Fruit fly (Drosophila melanogaster) whole organism, embryonic: ENCODE results near the gene CheA7a.
A peak's percentile ranks its signal among the peaks of the same experiment; 100 is the strongest.

Source experiments
- Abd-B ChIP-seq: fragments of 200-800 bp; sonication (Bioruptor generic); optimal IDR thresholded peaks from 2 replicates; lab custom pipeline; 2018; ENCODE audit warnings: missing biosample characterization, mild to moderate bottlenecking, missing genetic modification characterization, moderate library complexity
- Aef1 ChIP-seq: fragments of 200-800 bp; sonication (Bioruptor generic); IDR thresholded peaks from 3 replicates; pipeline ENCODE4 v1.3.6; 2022; ENCODE audit warnings: missing biosample characterization, missing genetic modification characterization
- CG10366 ChIP-seq: fragments of 200-800 bp; sonication (Bioruptor generic); IDR thresholded peaks from 2 replicates; pipeline ENCODE4 v1.3.6; 2022; ENCODE audit warnings: missing biosample characterization, missing genetic modification characterization
- CG10654 ChIP-seq: fragments of 200-800 bp; sonication (Bioruptor generic); optimal IDR thresholded peaks from 2 replicates; lab custom pipeline; 2016; ENCODE audit warnings: missing biosample characterization, missing genetic modification characterization
- CG13296 ChIP-seq: fragments of 200-800 bp; sonication (Bioruptor generic); optimal IDR thresholded peaks from 3 replicates; lab custom pipeline; 2018; ENCODE audit warnings: missing biosample characterization, mild to moderate bottlenecking, missing genetic modification characterization
- CG14014 ChIP-seq: fragments of 200-800 bp; sonication (Bioruptor generic); IDR thresholded peaks from 2 replicates; pipeline ENCODE4 v1.3.6; 2022; ENCODE audit warnings: missing biosample characterization, missing genetic modification characterization
- CG15073 ChIP-seq: fragments of 200-800 bp; sonication (Bioruptor generic); optimal IDR thresholded peaks from 2 replicates; lab custom pipeline; 2016; ENCODE audit warnings: missing biosample characterization, missing genetic modification characterization
- CG1602 ChIP-seq: fragments of 200-800 bp; sonication (Bioruptor generic); optimal IDR thresholded peaks from 3 replicates; lab custom pipeline; 2016; ENCODE audit warnings: missing biosample characterization, missing genetic modification characterization
- CG1647 ChIP-seq: fragments of 200-800 bp; sonication (Bioruptor generic); optimal IDR thresholded peaks from 3 replicates; lab custom pipeline; 2016; ENCODE audit warnings: missing biosample characterization, missing genetic modification characterization
- CG17186 ChIP-seq: fragments of 200-800 bp; sonication (Bioruptor generic); optimal IDR thresholded peaks from 3 replicates; lab custom pipeline; 2017; ENCODE audit warnings: missing biosample characterization, missing genetic modification reagents, missing genetic modification characterization
- CG2116 ChIP-seq: fragments of 200-800 bp; sonication (Bioruptor generic); optimal IDR thresholded peaks from 3 replicates; lab custom pipeline; 2018; ENCODE audit warnings: missing biosample characterization, mild to moderate bottlenecking, missing genetic modification characterization
- CG3065 ChIP-seq: fragments of 200-800 bp; sonication (Bioruptor generic); optimal IDR thresholded peaks from 2 replicates; lab custom pipeline; 2016; ENCODE audit warnings: missing biosample characterization, missing genetic modification characterization
- CG33213 ChIP-seq: fragments of 200-800 bp; sonication (Bioruptor generic); optimal IDR thresholded peaks from 3 replicates; lab custom pipeline; 2016; ENCODE audit warnings: missing biosample characterization, missing genetic modification characterization
- CG3726 ChIP-seq: fragments of 200-800 bp; sonication (Bioruptor generic); IDR thresholded peaks from 3 replicates; pipeline ENCODE4, ENCODE4 v1.3.6; 2022; ENCODE audit warnings: missing biosample characterization, missing genetic modification characterization
- CG3847 ChIP-seq: fragments of 200-800 bp; sonication (Bioruptor generic); IDR thresholded peaks from 2 replicates; pipeline ENCODE4 v1.3.6; 2022; ENCODE audit warnings: missing biosample characterization, missing genetic modification characterization
- CG6254 ChIP-seq: fragments of 200-800 bp; sonication (Bioruptor generic); optimal IDR thresholded peaks from 3 replicates; lab custom pipeline; 2017; ENCODE audit warnings: mild to moderate bottlenecking, missing biosample characterization, missing genetic modification reagents, missing genetic modification characterization
- CG6272 ChIP-seq: fragments of 200-800 bp; sonication (Bioruptor generic); IDR thresholded peaks from 2 replicates; pipeline ENCODE4 v1.3.6; 2022; ENCODE audit warnings: missing biosample characterization, missing genetic modification characterization
- CG8924 ChIP-seq: fragments of 200-800 bp; optimal IDR thresholded peaks from 3 replicates; lab custom pipeline; 2019; ENCODE audit warnings: missing biosample characterization, mild to moderate bottlenecking, missing genetic modification characterization, moderate library complexity
- CG8944 ChIP-seq: fragments of 200-800 bp; sonication (Bioruptor generic); optimal IDR thresholded peaks from 3 replicates; lab custom pipeline; 2016; ENCODE audit warnings: missing biosample characterization, missing genetic modification characterization
- D19A ChIP-seq: fragments of 200-800 bp; optimal IDR thresholded peaks from 3 replicates; lab custom pipeline; 2019; ENCODE audit warnings: missing biosample characterization, mild to moderate bottlenecking, missing genetic modification characterization, moderate library complexity
- Dbx ChIP-seq: fragments of 200-800 bp; sonication (Bioruptor generic); IDR thresholded peaks from 3 replicates; pipeline ENCODE4 v1.3.6; 2022; ENCODE audit warnings: missing biosample characterization, missing genetic modification characterization
- Drgx ChIP-seq: fragments of 200-800 bp; sonication (Bioruptor generic); IDR thresholded peaks from 2 replicates; pipeline ENCODE4 v1.3.6; 2022; ENCODE audit warnings: missing biosample characterization, missing genetic modification characterization
- Fer2 ChIP-seq: fragments of 200-800 bp; sonication (Bioruptor generic); optimal IDR thresholded peaks from 2 replicates; lab custom pipeline; 2018; ENCODE audit warnings: missing biosample characterization, mild to moderate bottlenecking, missing genetic modification characterization, moderate library complexity
- H15 ChIP-seq: fragments of 200-800 bp; sonication (Bioruptor generic); IDR thresholded peaks from 3 replicates; pipeline ENCODE4 v1.3.6; 2022; ENCODE audit warnings: missing biosample characterization, missing genetic modification characterization
- Hr51 ChIP-seq, 2 experiments: fragments of 200-800 bp; sonication (Bioruptor generic); optimal IDR thresholded peaks; 2 replicates in 1 of 2; 3 replicates in 1 of 2; lab custom pipeline; 2016 to 2018; ENCODE audit warnings: missing biosample characterization in 2 of 2, missing genetic modification characterization in 2 of 2, mild to moderate bottlenecking in 1 of 2, moderate library complexity in 1 of 2
- Max ChIP-seq: fragments of 200-800 bp; sonication (Bioruptor generic); optimal IDR thresholded peaks from 2 replicates; lab custom pipeline; 2016; ENCODE audit warnings: missing biosample characterization, mild to moderate bottlenecking, missing genetic modification characterization
- NC2α ChIP-seq: fragments of 200-800 bp; sonication (Bioruptor generic); optimal IDR thresholded peaks from 2 replicates; lab custom pipeline; 2016; ENCODE audit warnings: missing biosample characterization, missing genetic modification characterization
- Oaz ChIP-seq: fragments of 200-800 bp; sonication (Bioruptor generic); IDR thresholded peaks from 2 replicates; pipeline ENCODE4 v1.3.6; 2022; ENCODE audit warnings: missing biosample characterization, missing genetic modification characterization
- TFAM ChIP-seq: fragments of 200-800 bp; sonication (Bioruptor generic); optimal IDR thresholded peaks from 2 replicates; lab custom pipeline; 2017; ENCODE audit warnings: missing biosample characterization, missing genetic modification characterization, inconsistent platforms
- aop ChIP-seq: fragments of 200-800 bp; sonication (Bioruptor generic); IDR thresholded peaks from 2 replicates; pipeline ENCODE4 v1.3.6; 2022; ENCODE audit warnings: missing biosample characterization, missing genetic modification characterization
- ara ChIP-seq: fragments of 200-800 bp; sonication (Bioruptor generic); IDR thresholded peaks from 2 replicates; pipeline ENCODE4 v1.3.6; 2022; ENCODE audit warnings: missing biosample characterization, missing genetic modification characterization
- ci ChIP-seq: fragments of 200-800 bp; sonication (Bioruptor generic); IDR thresholded peaks from 3 replicates; pipeline ENCODE4 v1.3.6; 2022; ENCODE audit warnings: missing biosample characterization, missing genetic modification characterization
- crc ChIP-seq: fragments of 200-800 bp; sonication (Bioruptor generic); optimal IDR thresholded peaks from 2 replicates; lab custom pipeline; 2016; ENCODE audit warnings: missing biosample characterization, missing genetic modification characterization
- dimm ChIP-seq: fragments of 200-800 bp; sonication (Bioruptor generic); IDR thresholded peaks from 2 replicates; pipeline ENCODE4 v1.3.6; 2022; ENCODE audit warnings: missing biosample characterization, missing genetic modification characterization
- gfzf ChIP-seq: fragments of 200-800 bp; sonication (Bioruptor generic); optimal IDR thresholded peaks from 2 replicates; lab custom pipeline; 2016; ENCODE audit warnings: missing biosample characterization, mild to moderate bottlenecking, missing genetic modification characterization, moderate library complexity
- ind ChIP-seq: fragments of 200-800 bp; sonication (Bioruptor generic); optimal IDR thresholded peaks from 3 replicates; lab custom pipeline; 2016; ENCODE audit warnings: missing biosample characterization, missing genetic modification characterization
- knrl ChIP-seq: fragments of 200-800 bp; sonication (Bioruptor generic); IDR thresholded peaks from 3 replicates; pipeline ENCODE4 v1.3.6; 2022; ENCODE audit warnings: missing biosample characterization, missing genetic modification characterization; ENCODE audit not compliant: partially characterized antibody
- mirr ChIP-seq: fragments of 200-800 bp; sonication (Bioruptor generic); optimal IDR thresholded peaks from 3 replicates; lab custom pipeline; 2018; ENCODE audit warnings: missing biosample characterization, mild to moderate bottlenecking, missing genetic modification characterization
- otp ChIP-seq: fragments of 200-800 bp; sonication (Bioruptor generic); IDR thresholded peaks from 3 replicates; pipeline ENCODE4, ENCODE4 v1.3.6; 2022; ENCODE audit warnings: missing biosample characterization, missing genetic modification characterization
- pho ChIP-seq: fragments of 200-800 bp; sonication (Bioruptor generic); optimal IDR thresholded peaks from 2 replicates; lab custom pipeline; 2016; ENCODE audit warnings: missing biosample characterization, missing genetic modification characterization
- sc ChIP-seq, 3 experiments: fragments of >200 bp in 2 of 3; fragments of 200-800 bp in 1 of 3; sonication (Bioruptor generic) in 1 of 3; optimal IDR thresholded peaks; 2 replicates in 2 of 3; 3 replicates in 1 of 3; lab custom pipeline; 2017; ENCODE audit warnings: mild to moderate bottlenecking in 1 of 3, missing biosample characterization in 1 of 3, missing genetic modification characterization in 1 of 3, missing genetic modification reagents in 1 of 3
- sens ChIP-seq: fragments of 200-800 bp; sonication (Bioruptor generic); peaks from one replicate; lab custom pipeline; 2016; ENCODE audit warnings: missing biosample characterization, missing genetic modification characterization
- seq ChIP-seq: fragments of 200-800 bp; sonication (Bioruptor generic); IDR thresholded peaks from 2 replicates; pipeline ENCODE4 v1.3.6; 2022; ENCODE audit warnings: missing biosample characterization, missing genetic modification characterization
- sisA ChIP-seq: fragments of 200-800 bp; sonication (Bioruptor generic); IDR thresholded peaks from 2 replicates; pipeline ENCODE4 v1.3.6; 2022; ENCODE audit warnings: missing biosample characterization, missing genetic modification characterization
- slbo ChIP-seq: fragments of 200-800 bp; sonication (Bioruptor generic); IDR thresholded peaks from 2 replicates; pipeline ENCODE4 v1.3.6; 2022; ENCODE audit warnings: missing biosample characterization, missing genetic modification characterization
- so ChIP-seq: fragments of 200-800 bp; sonication (Bioruptor generic); IDR thresholded peaks from 3 replicates; pipeline ENCODE4 v1.3.6; 2022; ENCODE audit warnings: missing biosample characterization, missing genetic modification characterization
- tgo ChIP-seq: fragments of 200-800 bp; sonication (Bioruptor generic); IDR thresholded peaks from 3 replicates; pipeline ENCODE4 v1.3.6; 2022; ENCODE audit warnings: missing biosample characterization, missing genetic modification characterization
- unpg ChIP-seq: fragments of 200-800 bp; sonication (Bioruptor generic); optimal IDR thresholded peaks from 3 replicates; lab custom pipeline; 2018; ENCODE audit warnings: missing biosample characterization, mild to moderate bottlenecking, missing genetic modification characterization, moderate library complexity
- wdn ChIP-seq: fragments of 200-800 bp; sonication (Bioruptor generic); IDR thresholded peaks from 2 replicates; pipeline ENCODE4 v1.3.6; 2022; ENCODE audit warnings: missing biosample characterization, missing genetic modification characterization
- yki ChIP-seq: fragments of >200 bp; optimal IDR thresholded peaks from 3 replicates; lab custom pipeline; 2018

The CheA7a gene

DNA sequence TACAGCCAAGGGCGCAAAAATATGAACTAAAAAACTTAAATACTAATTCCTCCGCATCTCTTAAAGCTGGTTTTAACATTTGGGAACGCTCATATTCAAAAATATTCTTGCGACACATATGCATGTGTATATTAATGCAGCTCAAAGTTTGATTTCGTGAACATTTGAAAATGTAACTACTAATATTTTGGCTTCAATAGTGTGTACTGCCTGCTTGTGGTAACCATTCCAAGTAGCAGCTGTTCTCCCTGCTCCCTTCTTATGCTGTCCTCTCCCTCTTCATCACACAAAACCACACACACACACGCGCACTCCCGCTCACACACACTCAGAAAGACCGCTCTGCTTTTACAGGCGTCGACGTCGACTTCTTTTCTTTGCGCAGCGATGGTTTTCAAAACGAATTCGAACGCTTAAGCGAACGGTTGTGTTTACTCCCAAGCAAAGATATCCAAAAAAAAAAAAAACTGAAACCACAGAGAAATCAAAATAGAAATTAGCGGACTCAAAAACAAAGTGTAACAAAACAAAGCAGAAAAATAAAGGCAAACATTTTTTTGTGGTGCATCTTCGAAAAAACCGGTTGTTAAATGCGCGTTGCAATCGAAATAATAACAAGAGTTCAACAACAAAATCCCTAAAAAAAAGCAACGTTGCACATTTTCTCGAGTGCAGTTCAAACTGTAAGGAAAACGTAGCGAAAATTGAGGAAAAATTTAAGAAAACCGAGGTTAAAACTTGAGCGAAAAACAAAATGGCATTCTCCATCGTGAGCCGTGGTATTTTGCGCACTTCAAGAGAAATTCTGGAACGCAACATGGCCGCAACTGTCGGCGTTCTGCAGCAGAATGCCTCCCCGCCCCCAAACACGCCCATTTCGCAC lies 40.7 kb upstream of the CheA7a start, which contains the start of gene CBP (continued):
- TF ChIP-seq crc (GFP tag; lab: Kevin White, UChicago) (peak; percentile 96), CG3065 (peak; percentile 94), CG15073 (GFP tag; lab: Kevin White, UChicago) (peak; percentile 84), H15 (GFP tag; lab: Robert Waterston, UW) (peak; percentile 94), sens (GFP tag; lab: Kevin White, UChicago) (peak; percentile 100), ara (GFP tag; lab: Robert Waterston, UW) (peak; percentile 98), yki (peak; percentile 36), CG2116 (peak; percentile 83), CG8924 (tag; lab: Kevin White, UChicago) (peak; percentile 99), gfzf (GFP tag; lab: Kevin White, UChicago) (peak; percentile 16), CG8944 (GFP tag; lab: Kevin White, UChicago) (peak; percentile 98), CG1647 (GFP tag; lab: Kevin White, UChicago) (peak; percentile 95), Drgx (GFP tag; lab: Robert Waterston, UW) (peak; percentile 90), CG6254 (GFP tag; lab: Kevin White, UChicago) (peak; percentile 97), wdn (GFP tag; lab: Robert Waterston, UW) (peak; percentile 91), NC2α (GFP tag; lab: Kevin White, UChicago) (peak; percentile 96), otp (GFP tag; lab: Robert Waterston, UW) (peak; percentile 97), sisA (peak; percentile 95), slbo (GFP tag; lab: Robert Waterston, UW) (peak; percentile 91), CG14014 (GFP tag; lab: Robert Waterston, UW) (peak; percentile 93), CG3726 (GFP tag; lab: Robert Waterston, UW) (peak; percentile 95), TFAM (GFP tag; lab: Kevin White, UChicago) (peak; percentile 90), CG17186 (peak; percentile 92), Hr51 (GFP tag; optimal IDR thresholded peaks at IDR 0.05; lab: Kevin White, UChicago) (peak; percentile 95 to 98), tgo (GFP tag; lab: Robert Waterston, UW) (peak; percentile 94), knrl (GFP tag; lab: Robert Waterston, UW) (no peak), pho (GFP tag; lab: Kevin White, UChicago) (peak; percentile 93), Fer2 (tag; lab: Kevin White, UChicago) (peak; percentile 90), Abd-B (GFP tag; lab: Kevin White, UChicago) (peak; percentile 95), Dbx (GFP tag; lab: Robert Waterston, UW) (peak; percentile 85), sc (optimal IDR thresholded peaks at IDR 0.05; lab: Kevin White, UChicago) (no peak), sc (GFP tag; optimal IDR thresholded peaks at IDR 0.05; lab: Kevin White, UChicago) (peak; percentile 99), CG10654 (GFP tag; lab: Kevin White, UChicago) (peak; percentile 97), mirr (GFP tag; lab: Kevin White, UChicago) (peak; percentile 92), aop (GFP tag; lab: Robert Waterston, UW) (peak; percentile 89), D19A (tag; lab: Kevin White, UChicago) (peak; percentile 97), ind (GFP tag; lab: Kevin White, UChicago) (peak; percentile 97), Max (peak; percentile 95), CG33213 (GFP tag; lab: Kevin White, UChicago) (peak; percentile 97), unpg (GFP tag; lab: Kevin White, UChicago) (peak; percentile 99), so (GFP tag; lab: Robert Waterston, UW) (peak; percentile 96), CG13296 (peak; percentile 97), CG1602 (peak; percentile 98), Oaz (GFP tag; lab: Robert Waterston, UW) (peak; percentile 87), ci (GFP tag; lab: Robert Waterston, UW) (peak; percentile 98), dimm (GFP tag; lab: Robert Waterston, UW) (peak; percentile 82), CG6272 (GFP tag; lab: Robert Waterston, UW) (peak; percentile 88), CG3847 (GFP tag; lab: Robert Waterston, UW) (peak; percentile 94), Aef1 (GFP tag; lab: Robert Waterston, UW) (peak; percentile 92), CG10366 (GFP tag; lab: Robert Waterston, UW) (peak; percentile 95), seq (peak; percentile 97)
